Fruit fly (Drosophila melanogaster) whole organism, embryonic: ENCODE results near the gene CG13074.

Experiments
- Aef1 ChIP-seq: fragments of 200-800 bp; sonication (Bioruptor generic); IDR thresholded peaks from 3 replicates; pipeline ENCODE4 v1.3.6; 2022; ENCODE audit warnings: missing biosample characterization, missing genetic modification characterization
- Bdp1 ChIP-seq: fragments of 200-800 bp; sonication (Bioruptor generic); optimal IDR thresholded peaks from 3 replicates; lab custom pipeline; 2016; ENCODE audit warnings: missing biosample characterization, missing genetic modification characterization
- C15 ChIP-seq: fragments of 200-800 bp; sonication (Bioruptor generic); IDR thresholded peaks from 3 replicates; pipeline ENCODE4 v1.3.6; 2022; ENCODE audit warnings: missing biosample characterization, missing genetic modification characterization
- CG12744 ChIP-seq: fragments of 200-800 bp; sonication (Bioruptor generic); optimal IDR thresholded peaks from 2 replicates; lab custom pipeline; 2016; ENCODE audit warnings: missing biosample characterization, missing genetic modification characterization
- CG17328 ChIP-seq: fragments of 200-800 bp; sonication (Bioruptor generic); IDR thresholded peaks from 2 replicates; pipeline ENCODE4 v1.3.6; 2022; ENCODE audit warnings: missing biosample characterization, missing genetic modification characterization
- CG17802 ChIP-seq: fragments of 200-800 bp; sonication (Bioruptor generic); optimal IDR thresholded peaks from 2 replicates; lab custom pipeline; 2018; ENCODE audit warnings: missing biosample characterization, mild to moderate bottlenecking, missing genetic modification characterization, moderate library complexity
- CG31224 ChIP-seq: fragments of 200-800 bp; sonication (Bioruptor generic); IDR thresholded peaks from 2 replicates; pipeline ENCODE4 v1.3.6; 2022; ENCODE audit warnings: missing biosample characterization, missing genetic modification characterization
- CG31365 ChIP-seq: fragments of 200-800 bp; sonication (Bioruptor generic); optimal IDR thresholded peaks from 2 replicates; lab custom pipeline; 2018; ENCODE audit warnings: missing biosample characterization, mild to moderate bottlenecking, missing genetic modification characterization
- CG32532 ChIP-seq: fragments of 200-800 bp; sonication (Bioruptor generic); IDR thresholded peaks from 2 replicates; pipeline ENCODE4 v1.3.6; 2022; ENCODE audit warnings: missing biosample characterization, missing genetic modification characterization
- CG33557 ChIP-seq: fragments of 200-800 bp; sonication (Bioruptor generic); optimal IDR thresholded peaks from 2 replicates; lab custom pipeline; 2019; ENCODE audit warnings: missing biosample characterization, mild to moderate bottlenecking, missing genetic modification characterization, moderate library complexity
- CG34224 ChIP-seq: fragments of 200-800 bp; sonication (Bioruptor generic); IDR thresholded peaks from 3 replicates; pipeline ENCODE4 v1.3.6; 2022; ENCODE audit warnings: missing biosample characterization, missing genetic modification characterization; ENCODE audit not compliant: partially characterized antibody
- CG4707 ChIP-seq: fragments of 200-800 bp; sonication (Bioruptor generic); optimal IDR thresholded peaks from 2 replicates; lab custom pipeline; 2018; ENCODE audit warnings: missing biosample characterization, mild to moderate bottlenecking, missing genetic modification characterization, moderate library complexity
- CG6689 ChIP-seq: fragments of 200-800 bp; sonication (Bioruptor generic); IDR thresholded peaks from 2 replicates; pipeline ENCODE4 v1.3.6; 2022; ENCODE audit warnings: missing biosample characterization, missing genetic modification characterization
- CG7372 ChIP-seq: fragments of 200-800 bp; sonication (Bioruptor generic); IDR thresholded peaks from 2 replicates; pipeline ENCODE4 v1.3.6; 2022; ENCODE audit warnings: missing biosample characterization, missing genetic modification characterization
- CG7786 ChIP-seq: fragments of 200-800 bp; sonication (Bioruptor generic); optimal IDR thresholded peaks from 2 replicates; lab custom pipeline; 2016; ENCODE audit warnings: missing biosample characterization, missing genetic modification characterization
- CG8359 ChIP-seq: fragments of 200-800 bp; sonication (Bioruptor generic); optimal IDR thresholded peaks from 2 replicates; lab custom pipeline; 2017; ENCODE audit warnings: missing biosample characterization, mild to moderate bottlenecking, missing genetic modification characterization, borderline replicate concordance
- CG8388 ChIP-seq: fragments of 200-800 bp; sonication (Bioruptor generic); optimal IDR thresholded peaks from 2 replicates; lab custom pipeline; 2019; ENCODE audit warnings: missing biosample characterization, mild to moderate bottlenecking, missing genetic modification characterization, moderate library complexity
- CG9437 ChIP-seq: fragments of 200-800 bp; sonication (Bioruptor generic); optimal IDR thresholded peaks from 2 replicates; lab custom pipeline; 2018; ENCODE audit warnings: missing biosample characterization, mild to moderate bottlenecking, missing genetic modification characterization
- CG9727 ChIP-seq: fragments of 200-800 bp; sonication (Bioruptor generic); optimal IDR thresholded peaks from 3 replicates; lab custom pipeline; 2017; ENCODE audit warnings: missing biosample characterization, mild to moderate bottlenecking, missing genetic modification characterization
- Deaf1 ChIP-seq: fragments of 200-800 bp; optimal IDR thresholded peaks from 3 replicates; lab custom pipeline; 2019; ENCODE audit warnings: missing biosample characterization, mild to moderate bottlenecking, missing genetic modification characterization, moderate library complexity
- Mes4 ChIP-seq: fragments of 200-800 bp; sonication (Bioruptor generic); optimal IDR thresholded peaks from 2 replicates; lab custom pipeline; 2016; ENCODE audit warnings: missing biosample characterization, missing genetic modification characterization
- Myb ChIP-seq: fragments of 200-800 bp; sonication (Bioruptor generic); optimal IDR thresholded peaks from 2 replicates; lab custom pipeline; 2016; ENCODE audit warnings: missing biosample characterization, missing genetic modification characterization
- Rx ChIP-seq: fragments of 200-800 bp; sonication (Bioruptor generic); IDR thresholded peaks from 2 replicates; pipeline ENCODE4 v1.3.6; 2022; ENCODE audit warnings: missing biosample characterization, missing genetic modification characterization
- Sry-β ChIP-seq: fragments of 200-800 bp; sonication (Bioruptor generic); optimal IDR thresholded peaks from 2 replicates; lab custom pipeline; 2018; ENCODE audit warnings: missing biosample characterization, mild to moderate bottlenecking, missing genetic modification characterization, moderate library complexity
- Sry-δ ChIP-seq: fragments of 200-800 bp; sonication (Bioruptor generic); optimal IDR thresholded peaks from 2 replicates; lab custom pipeline; 2016; ENCODE audit warnings: missing biosample characterization, missing genetic modification characterization
- Vsx1 ChIP-seq: fragments of 200-800 bp; sonication (Bioruptor generic); optimal IDR thresholded peaks from 2 replicates; lab custom pipeline; 2017; ENCODE audit warnings: missing biosample characterization, mild to moderate bottlenecking, missing genetic modification characterization, missing genetic modification reagents
- ab ChIP-seq: fragments of 200-800 bp; sonication (Bioruptor generic); optimal IDR thresholded peaks from 2 replicates; lab custom pipeline; 2016; ENCODE audit warnings: missing biosample characterization, missing genetic modification characterization
- ase ChIP-seq: fragments of 200-800 bp; sonication (Bioruptor generic); IDR thresholded peaks from 3 replicates; pipeline ENCODE4 v1.3.6; 2022; ENCODE audit warnings: missing biosample characterization, missing genetic modification characterization
- bowl ChIP-seq: fragments of 200-800 bp; sonication (Bioruptor generic); IDR thresholded peaks from 2 replicates; pipeline ENCODE4 v1.3.6; 2022; ENCODE audit warnings: missing biosample characterization, missing genetic modification characterization
- cg ChIP-seq: fragments of 200-800 bp; sonication (Bioruptor generic); optimal IDR thresholded peaks from 3 replicates; lab custom pipeline; 2019; ENCODE audit warnings: missing biosample characterization, mild to moderate bottlenecking, missing genetic modification characterization, moderate library complexity
- ci ChIP-seq: fragments of 200-800 bp; sonication (Bioruptor generic); IDR thresholded peaks from 3 replicates; pipeline ENCODE4 v1.3.6; 2022; ENCODE audit warnings: missing biosample characterization, missing genetic modification characterization
- dan ChIP-seq: fragments of 200-800 bp; sonication (Bioruptor generic); IDR thresholded peaks from 2 replicates; pipeline ENCODE4 v1.3.6; 2022; ENCODE audit warnings: missing biosample characterization, missing genetic modification characterization
- emc ChIP-seq: fragments of 200-800 bp; sonication (Bioruptor generic); optimal IDR thresholded peaks from 2 replicates; lab custom pipeline; 2016; ENCODE audit warnings: missing biosample characterization, missing genetic modification characterization
- esg ChIP-seq: fragments of 200-800 bp; sonication (Bioruptor generic); conservative IDR thresholded peaks from 2 replicates; pipeline ENCODE4 v1.3.6; 2022; ENCODE audit warnings: missing biosample characterization, missing genetic modification characterization
- eve ChIP-seq, 2 experiments: fragments of >200 bp; optimal IDR thresholded peaks; 2 replicates each; lab custom pipeline; 2017; ENCODE audit warnings: missing biosample characterization in 2 of 2, missing genetic modification characterization in 2 of 2
- fd3F ChIP-seq: fragments of 200-800 bp; sonication (Bioruptor generic); optimal IDR thresholded peaks from 2 replicates; lab custom pipeline; 2018; ENCODE audit warnings: missing biosample characterization, mild to moderate bottlenecking, missing genetic modification characterization, moderate library complexity
- ftz-f1 ChIP-seq: fragments of 200-800 bp; sonication (Bioruptor generic); optimal IDR thresholded peaks from 2 replicates; lab custom pipeline; 2016; ENCODE audit warnings: missing biosample characterization, missing genetic modification characterization
- fu2 ChIP-seq: fragments of 200-800 bp; sonication (Bioruptor generic); optimal IDR thresholded peaks from 2 replicates; lab custom pipeline; 2016; ENCODE audit warnings: missing biosample characterization, missing genetic modification characterization
- gce ChIP-seq: fragments of 200-800 bp; sonication (Bioruptor generic); IDR thresholded peaks from 3 replicates; pipeline ENCODE4 v1.3.6; 2022; ENCODE audit warnings: missing biosample characterization, missing genetic modification characterization
- gsb-n ChIP-seq: fragments of 200-800 bp; sonication (Bioruptor generic); optimal IDR thresholded peaks from 3 replicates; lab custom pipeline; 2018; ENCODE audit warnings: missing biosample characterization, mild to moderate bottlenecking, missing genetic modification characterization
- hb ChIP-seq: fragments of 200-800 bp; sonication (Bioruptor generic); IDR thresholded peaks from 3 replicates; pipeline ENCODE4 v1.3.6; 2022; ENCODE audit warnings: missing biosample characterization, missing genetic modification characterization; ENCODE audit not compliant: partially characterized antibody
- lola ChIP-seq, 3 experiments: fragments of >200 bp in 2 of 3; fragments of 200-800 bp in 1 of 3; sonication (Bioruptor generic) in 1 of 3; optimal IDR thresholded peaks; 2 replicates each; lab custom pipeline; 2017 to 2019; ENCODE audit warnings: missing biosample characterization in 3 of 3, missing genetic modification characterization in 3 of 3, mild to moderate bottlenecking in 1 of 3, moderate library complexity in 1 of 3
- lov ChIP-seq, 2 experiments: fragments of 200-800 bp in 1 of 2; fragments of >200 bp in 1 of 2; sonication (Bioruptor generic) in 1 of 2; IDR thresholded peaks in 1 of 2; optimal IDR thresholded peaks in 1 of 2; 2 replicates in 1 of 2; 3 replicates in 1 of 2; pipeline versions ENCODE4 v1.3.6 to Lab custom; 2017 to 2022; ENCODE audit warnings: missing biosample characterization in 1 of 2, missing genetic modification characterization in 1 of 2
- nau ChIP-seq: fragments of 200-800 bp; sonication (Bioruptor generic); optimal IDR thresholded peaks from 3 replicates; lab custom pipeline; 2017; ENCODE audit warnings: missing biosample characterization, mild to moderate bottlenecking, missing genetic modification characterization, missing genetic modification reagents
- pum ChIP-seq: fragments of 200-800 bp; sonication (Bioruptor generic); optimal IDR thresholded peaks from 2 replicates; lab custom pipeline; 2016; ENCODE audit warnings: missing biosample characterization, missing genetic modification characterization
- scrt ChIP-seq: fragments of 200-800 bp; sonication (Bioruptor generic); optimal IDR thresholded peaks from 2 replicates; lab custom pipeline; 2018; ENCODE audit warnings: missing biosample characterization, mild to moderate bottlenecking, missing genetic modification characterization, moderate library complexity
- shn ChIP-seq: fragments of 200-800 bp; sonication (Bioruptor generic); optimal IDR thresholded peaks from 3 replicates; lab custom pipeline; 2016; ENCODE audit warnings: missing biosample characterization, missing genetic modification characterization
- slbo ChIP-seq: fragments of 200-800 bp; sonication (Bioruptor generic); IDR thresholded peaks from 2 replicates; pipeline ENCODE4 v1.3.6; 2022; ENCODE audit warnings: missing biosample characterization, missing genetic modification characterization
- tll ChIP-seq, 2 experiments: fragments of 200-800 bp in 1 of 2; fragments of >200 bp in 1 of 2; sonication (Bioruptor generic) in 1 of 2; optimal IDR thresholded peaks; 2 replicates each; lab custom pipeline; 2017 to 2019; ENCODE audit warnings: missing biosample characterization in 2 of 2, missing genetic modification characterization in 2 of 2, mild to moderate bottlenecking in 1 of 2, moderate library complexity in 1 of 2
- zen ChIP-seq: fragments of 200-800 bp; sonication (Bioruptor generic); optimal IDR thresholded peaks from 3 replicates; lab custom pipeline; 2018; ENCODE audit warnings: missing biosample characterization, mild to moderate bottlenecking, missing genetic modification characterization, moderate library complexity

Gene CG13074

DNA sequence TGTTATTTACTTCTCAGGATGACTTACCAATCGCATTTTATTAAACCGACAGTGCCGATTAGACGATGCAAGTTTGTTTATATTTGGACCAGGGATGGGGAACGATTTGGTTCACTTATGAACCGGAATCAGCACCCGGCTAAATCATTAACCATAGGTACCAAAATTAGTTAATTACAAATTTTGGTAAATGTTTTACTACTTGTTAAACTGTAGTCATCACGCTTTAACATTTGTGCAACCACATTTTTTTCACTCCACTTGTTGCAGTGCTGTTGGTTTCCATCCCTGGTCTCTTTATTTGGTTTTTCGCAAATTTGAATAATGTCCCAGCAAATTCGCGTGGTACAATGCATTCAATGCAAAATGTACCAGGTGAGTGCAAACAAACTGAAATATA lies 8.2 kb upstream of the CG13074 start, which contains the start of the genes IntS9 and CG43295 (continued):
- TF ChIP-seq Deaf1 (no peak), Sry-δ (GFP tag; lab: Kevin White, UChicago) (peak; percentile 61), bowl (GFP tag; lab: Robert Waterston, UW) (peak; percentile 36; the same call in 1 of the 2 replicates), CG17802 (tag; lab: Kevin White, UChicago) (peak; percentile 64), tll (GFP tag; optimal IDR thresholded peaks at IDR 0.05; lab: Kevin White, UChicago) (no peak), pum (peak; percentile 88), dan (GFP tag; lab: Robert Waterston, UW) (no peak; the same call in 1 of the 2 replicates), Sry-β (peak; percentile 16), nau (GFP tag; lab: Kevin White, UChicago) (no peak), CG7786 (GFP tag; lab: Kevin White, UChicago) (peak; percentile 85), CG9437 (GFP tag; lab: Kevin White, UChicago) (peak; percentile 42), lov (optimal IDR thresholded peaks at IDR 0.05; lab: Kevin White, UChicago) (no peak), lov (GFP tag; IDR thresholded peaks at IDR 0.05; lab: Robert Waterston, UW) (peak; percentile 74; the same call in 1 of the 3 replicates), slbo (GFP tag; lab: Robert Waterston, UW) (peak; percentile 87), scrt (peak; percentile 93), CG12744 (GFP tag; lab: Kevin White, UChicago) (peak; percentile 76), ase (GFP tag; lab: Robert Waterston, UW) (peak; percentile 79), esg (GFP tag; lab: Robert Waterston, UW) (peak; percentile 81), Mes4 (GFP tag; lab: Kevin White, UChicago) (peak; percentile 82), CG34224 (GFP tag; lab: Robert Waterston, UW) (peak; percentile 35; the same call in 1 of the 3 replicates), hb (GFP tag; lab: Robert Waterston, UW) (no peak), Vsx1 (GFP tag; lab: Kevin White, UChicago) (no peak), CG33557 (GFP tag; lab: Kevin White, UChicago) (peak; percentile 63), cg (GFP tag; lab: Kevin White, UChicago) (no peak), Bdp1 (GFP tag; lab: Kevin White, UChicago) (peak; percentile 80), CG9727 (GFP tag; lab: Kevin White, UChicago) (peak; percentile 78), CG31365 (peak; percentile 36), eve (GFP tag; optimal IDR thresholded peaks at IDR 0.05; lab: Kevin White, UChicago) (no peak), ab (peak; percentile 75), gce (GFP tag; lab: Robert Waterston, UW) (peak; percentile 83), Aef1 (GFP tag; lab: Robert Waterston, UW) (peak; percentile 82), lola (GFP tag; optimal IDR thresholded peaks at IDR 0.05; lab: Kevin White, UChicago) (peak in 1 of 3 experiments; percentile 76), shn (GFP tag; lab: Kevin White, UChicago) (peak; percentile 88), zen (tag; lab: Kevin White, UChicago) (peak; percentile 86), gsb-n (no peak), emc (peak; percentile 53), CG8388 (peak; percentile 79), ci (peak; percentile 93), CG17328 (GFP tag; lab: Robert Waterston, UW) (peak; percentile 90), Myb (GFP tag; lab: Kevin White, UChicago) (peak; percentile 70), Rx (GFP tag; lab: Robert Waterston, UW) (peak; percentile 82), CG32532 (GFP tag; lab: Robert Waterston, UW) (peak; percentile 86), CG8359 (GFP tag; lab: Kevin White, UChicago) (peak; percentile 47), ftz-f1 (GFP tag; lab: Kevin White, UChicago) (no peak), CG31224 (GFP tag; lab: Robert Waterston, UW) (peak; percentile 60), C15 (GFP tag; lab: Robert Waterston, UW) (peak; percentile 38; the same call in 1 of the 3 replicates), fd3F (GFP tag; lab: Kevin White, UChicago) (peak; percentile 58), CG4707 (GFP tag; lab: Kevin White, UChicago) (no peak), fu2 (peak; percentile 80), CG7372 (GFP tag; lab: Robert Waterston, UW) (peak; percentile 75; the same call in 1 of the 2 replicates), CG6689 (GFP tag; lab: Robert Waterston, UW) (peak; percentile 88)
